ENCODE assay signal across 5 fruit fly cellular contexts in the genomic region with DNA sequence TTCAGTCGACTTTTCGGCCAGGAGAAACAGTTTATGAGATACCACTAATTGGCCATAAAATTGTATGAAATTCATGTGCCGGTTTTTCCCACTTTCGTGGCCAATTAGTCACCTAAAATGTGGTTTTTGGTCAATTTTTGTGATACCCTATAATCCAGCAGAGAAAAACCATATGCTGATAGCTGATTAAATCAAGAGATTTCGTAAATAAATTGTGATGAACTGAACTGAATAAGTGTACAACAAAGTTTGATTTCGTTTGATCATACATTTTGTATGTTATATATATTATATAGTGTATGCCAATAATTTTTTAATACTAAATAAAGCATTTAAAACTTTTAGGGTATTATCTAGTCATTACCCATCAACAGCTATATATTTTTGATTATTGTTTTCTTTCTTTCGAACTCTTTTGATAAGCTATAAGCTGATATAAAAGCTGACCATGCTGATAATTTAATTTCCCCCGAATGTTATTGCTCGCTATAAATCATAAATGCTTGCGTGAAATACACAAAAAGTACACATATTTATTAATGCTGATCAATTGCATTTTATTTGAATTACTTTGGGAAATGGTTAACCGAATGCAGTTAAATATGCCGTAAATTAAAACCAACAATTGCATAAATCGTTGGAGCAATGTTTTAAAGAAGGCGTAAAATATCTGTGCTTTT.
TF ChIP-seq lines count a peak whose summit lies in the region.

No protein-coding gene starts in this region.

- no peak for TF ChIP-seq CTCF in whole organism, embryonic (GFP tag; optimal IDR thresholded peaks at IDR 0.05; lab: Kevin White, UChicago)

TF ChIP-seq in whole organism, 6 proteins besides CTCF, POLR2A, EP300 and RAD21:
- TF ChIP-seq psq (optimal IDR thresholded peaks at IDR 0.05; lab: Kevin White, UChicago), result no peak
- peak; percentile 32 for TF ChIP-seq pan (optimal IDR thresholded peaks at IDR 0.05; lab: Kevin White, UChicago)

TF ChIP-seq in whole organism, adult, 20 proteins besides CTCF, POLR2A, EP300 and RAD21:
- peak; percentile 87 for TF ChIP-seq tj (GFP tag; optimal IDR thresholded peaks at IDR 0.05; lab: Kevin White, UChicago)
- TF ChIP-seq kay (GFP tag; lab: Kevin White, UChicago; ENCODE audit: borderline replicate concordance), result peak; percentile 16
- TF ChIP-seq CG7101 (tag; optimal IDR thresholded peaks at IDR 0.05; lab: Kevin White, UChicago), result peak; percentile 6
- peak; percentile 26 for TF ChIP-seq bab1 (GFP tag; optimal IDR thresholded peaks at IDR 0.05; lab: Kevin White, UChicago)
- no peak for TF ChIP-seq Clk (GFP tag; optimal IDR thresholded peaks at IDR 0.05; lab: Kevin White, UChicago)
TF ChIP-seq in whole organism, adult: peak in this region for 4.

TF ChIP-seq in whole organism, embryonic, 481 proteins besides CTCF, POLR2A, EP300 and RAD21 (continues in another document):
- TF ChIP-seq Hr51 (GFP tag; optimal IDR thresholded peaks at IDR 0.05; lab: Kevin White, UChicago) (peak in 1 of 2 experiments; percentile 17), CG9727 (GFP tag; optimal IDR thresholded peaks at IDR 0.05; lab: Kevin White, UChicago) (no peak), CG4707 (GFP tag; optimal IDR thresholded peaks at IDR 0.05; lab: Kevin White, UChicago) (no peak), MESR4 (GFP tag; optimal IDR thresholded peaks at IDR 0.05; lab: Kevin White, UChicago) (no peak), CG12219 (GFP tag; optimal IDR thresholded peaks at IDR 0.05; lab: Kevin White, UChicago) (no peak), CG18476 (GFP tag; optimal IDR thresholded peaks at IDR 0.05; lab: Kevin White, UChicago) (no peak), phol (tag; optimal IDR thresholded peaks at IDR 0.05; lab: Kevin White, UChicago) (no peak), ken (GFP tag; IDR thresholded peaks at IDR 0.05; lab: Robert Waterston, UW) (no peak), Oli (tag; optimal IDR thresholded peaks at IDR 0.05; lab: Kevin White, UChicago) (no peak), pros (GFP tag; optimal IDR thresholded peaks at IDR 0.05; lab: Kevin White, UChicago) (no peak), sug (tag; optimal IDR thresholded peaks at IDR 0.05; lab: Kevin White, UChicago) (peak; percentile 44), CG11247 (GFP tag; IDR thresholded peaks at IDR 0.05; lab: Robert Waterston, UW) (no peak), vvl (GFP tag; IDR thresholded peaks at IDR 0.05; lab: Robert Waterston, UW) (no peak), Poxn (GFP tag; IDR thresholded peaks at IDR 0.05; lab: Robert Waterston, UW) (no peak), CG4282 (GFP tag; optimal IDR thresholded peaks at IDR 0.05; lab: Kevin White, UChicago) (no peak), Kr (GFP tag; optimal IDR thresholded peaks at IDR 0.05; lab: Kevin White, UChicago) (no peak), dm (GFP tag; optimal IDR thresholded peaks at IDR 0.05; lab: Kevin White, UChicago) (no peak), tap (tag; optimal IDR thresholded peaks at IDR 0.05; lab: Kevin White, UChicago) (no peak), CG17912 (GFP tag; optimal IDR thresholded peaks at IDR 0.05; lab: Kevin White, UChicago) (no peak), disco-r (GFP tag; optimal IDR thresholded peaks at IDR 0.05; lab: Kevin White, UChicago) (no peak), Hr39 (optimal IDR thresholded peaks at IDR 0.05; lab: Kevin White, UChicago) (no peak), CG33213 (GFP tag; optimal IDR thresholded peaks at IDR 0.05; lab: Kevin White, UChicago) (no peak), wdn (GFP tag; IDR thresholded peaks at IDR 0.05; lab: Robert Waterston, UW) (no peak), tgo (GFP tag; IDR thresholded peaks at IDR 0.05; lab: Robert Waterston, UW) (no peak), sim (GFP tag; IDR thresholded peaks at IDR 0.05; lab: Robert Waterston, UW) (no peak), ems (GFP tag; optimal IDR thresholded peaks at IDR 0.05; lab: Kevin White, UChicago) (no peak), hbn (GFP tag; IDR thresholded peaks at IDR 0.05; lab: Robert Waterston, UW; ENCODE audit: partially characterized antibody) (no peak)

TF ChIP-seq in whole organism, prepupa, 60 proteins besides CTCF, POLR2A, EP300 and RAD21:
- TF ChIP-seq CG11294 (GFP tag; IDR thresholded peaks at IDR 0.05; lab: Robert Waterston, UW) (no peak), svp (GFP tag; lab: Kevin White, UChicago) (peak; percentile 29)

TF ChIP-seq in whole organism, wandering third instar larva, 38 proteins besides CTCF, POLR2A, EP300 and RAD21:
- no peak for TF ChIP-seq lola (GFP tag; optimal IDR thresholded peaks at IDR 0.05; lab: Kevin White, UChicago)
- peak; percentile 0 for TF ChIP-seq h (GFP tag; optimal IDR thresholded peaks at IDR 0.05; lab: Kevin White, UChicago)
- no peak for TF ChIP-seq Rel (GFP tag; optimal IDR thresholded peaks at IDR 0.05; lab: Kevin White, UChicago)
- TF ChIP-seq Rel (tag; optimal IDR thresholded peaks at IDR 0.05; lab: Kevin White, UChicago), result peak; percentile 91
- TF ChIP-seq CrebA (GFP tag; optimal IDR thresholded peaks at IDR 0.05; lab: Kevin White, UChicago; ENCODE audit: borderline replicate concordance), result no peak
- no peak for TF ChIP-seq usp (GFP tag; optimal IDR thresholded peaks at IDR 0.05; lab: Kevin White, UChicago)
- TF ChIP-seq Hnf4 (GFP tag; optimal IDR thresholded peaks at IDR 0.05; lab: Kevin White, UChicago), result no peak
- no peak for TF ChIP-seq Abd-B (GFP tag; optimal IDR thresholded peaks at IDR 0.05; lab: Kevin White, UChicago)
- no peak for TF ChIP-seq Mio (GFP tag; optimal IDR thresholded peaks at IDR 0.05; lab: Kevin White, UChicago)
- TF ChIP-seq foxo (GFP tag; optimal IDR thresholded peaks at IDR 0.05; lab: Kevin White, UChicago), result peak in 1 of 2 experiments; percentile 2
- peak in 1 of 2 experiments; percentile 50 for TF ChIP-seq dl (GFP tag; optimal IDR thresholded peaks at IDR 0.05; lab: Kevin White, UChicago; ENCODE audit: insufficient read depth in 1 of 2, partially characterized antibody in 2 of 2)
- no peak for TF ChIP-seq Vsx2 (GFP tag; optimal IDR thresholded peaks at IDR 0.05; lab: Kevin White, UChicago; ENCODE audit: partially characterized antibody)
- peak; percentile 11 for TF ChIP-seq OdsH (GFP tag; optimal IDR thresholded peaks at IDR 0.05; lab: Kevin White, UChicago)
- TF ChIP-seq sage (GFP tag; optimal IDR thresholded peaks at IDR 0.05; lab: Kevin White, UChicago), result no peak
- TF ChIP-seq GATAd (GFP tag; optimal IDR thresholded peaks at IDR 0.05; lab: Kevin White, UChicago), result no peak
- TF ChIP-seq sv (GFP tag; optimal IDR thresholded peaks at IDR 0.05; lab: Kevin White, UChicago), result no peak
- peak; percentile 3 for TF ChIP-seq rgr (GFP tag; optimal IDR thresholded peaks at IDR 0.05; lab: Kevin White, UChicago)
- TF ChIP-seq woc (GFP tag; optimal IDR thresholded peaks at IDR 0.05; lab: Kevin White, UChicago), result no peak
- no peak for TF ChIP-seq Jra (GFP tag; optimal IDR thresholded peaks at IDR 0.05; lab: Kevin White, UChicago)
- TF ChIP-seq pan (optimal IDR thresholded peaks at IDR 0.05; lab: Kevin White, UChicago), result peak; percentile 28
- no peak for TF ChIP-seq dsf (GFP tag; optimal IDR thresholded peaks at IDR 0.05; lab: Kevin White, UChicago; ENCODE audit: borderline replicate concordance)
- TF ChIP-seq Hr78 (GFP tag; optimal IDR thresholded peaks at IDR 0.05; lab: Kevin White, UChicago), result no peak
- peak; percentile 13 for TF ChIP-seq Sp1 (GFP tag; optimal IDR thresholded peaks at IDR 0.05; lab: Kevin White, UChicago)
- no peak for TF ChIP-seq HLH106 (tag; optimal IDR thresholded peaks at IDR 0.05; lab: Kevin White, UChicago)
- peak; percentile 9 for TF ChIP-seq psq (GFP tag; optimal IDR thresholded peaks at IDR 0.05; lab: Kevin White, UChicago)
- TF ChIP-seq N (GFP tag; optimal IDR thresholded peaks at IDR 0.05; lab: Kevin White, UChicago), result no peak
- no peak for TF ChIP-seq tai (GFP tag; optimal IDR thresholded peaks at IDR 0.05; lab: Kevin White, UChicago)
- TF ChIP-seq Myc (optimal IDR thresholded peaks at IDR 0.05; lab: Kevin White, UChicago), result no peak
- TF ChIP-seq jim (GFP tag; optimal IDR thresholded peaks at IDR 0.05; lab: Kevin White, UChicago), result no peak
